Fruit fly (Drosophila melanogaster) whole organism, prepupa: ENCODE results near the gene kuz.
A peak's percentile ranks its signal among the peaks of the same experiment; 100 is the strongest.

Experiments used
- CG10669 ChIP-seq: fragments of 200-800 bp; sonication (Bioruptor generic); optimal IDR thresholded peaks from 3 replicates; lab custom pipeline; 2018; ENCODE audit warnings: missing biosample characterization, mild to moderate bottlenecking, missing genetic modification characterization, moderate library complexity
- CG11294 ChIP-seq: fragments of 200-800 bp; sonication (Bioruptor generic); IDR thresholded peaks from 2 replicates; pipeline ENCODE4 v1.3.6; 2022; ENCODE audit warnings: missing biosample characterization, missing genetic modification characterization
- CG11762 ChIP-seq: fragments of 200-800 bp; sonication (Bioruptor generic); optimal IDR thresholded peaks from 3 replicates; lab custom pipeline; 2016; ENCODE audit warnings: missing biosample characterization, missing genetic modification characterization; ENCODE audit not compliant: insufficient read depth
- CG11902 ChIP-seq: fragments of 200-800 bp; sonication (Bioruptor generic); optimal IDR thresholded peaks from 3 replicates; lab custom pipeline; 2016; ENCODE audit warnings: missing biosample characterization, missing genetic modification characterization
- CG16779 ChIP-seq: fragments of 200-800 bp; sonication (Bioruptor generic); optimal IDR thresholded peaks from 3 replicates; lab custom pipeline; 2017; ENCODE audit warnings: missing biosample characterization, mild to moderate bottlenecking, missing genetic modification characterization
- CG3032 ChIP-seq: fragments of 200-800 bp; optimal IDR thresholded peaks from 2 replicates; lab custom pipeline; 2019; ENCODE audit warnings: missing biosample characterization, mild to moderate bottlenecking, missing genetic modification characterization, moderate library complexity
- CG31627 ChIP-seq: fragments of 200-800 bp; sonication (Bioruptor generic); optimal IDR thresholded peaks from 3 replicates; lab custom pipeline; 2016; ENCODE audit warnings: missing biosample characterization, missing genetic modification characterization
- CG34406 ChIP-seq: fragments of 200-800 bp; sonication (Bioruptor generic); optimal IDR thresholded peaks from 3 replicates; lab custom pipeline; 2016; ENCODE audit warnings: missing biosample characterization, missing genetic modification characterization
- CG3919 ChIP-seq: fragments of 200-800 bp; sonication (Bioruptor generic); optimal IDR thresholded peaks from 3 replicates; lab custom pipeline; 2016; ENCODE audit warnings: missing biosample characterization, missing genetic modification characterization
- CG6276 ChIP-seq: fragments of 200-800 bp; sonication (Bioruptor generic); optimal IDR thresholded peaks from 2 replicates; lab custom pipeline; 2017; ENCODE audit warnings: missing biosample characterization, mild to moderate bottlenecking, missing genetic modification characterization
- CG6808 ChIP-seq: fragments of 200-800 bp; sonication (Bioruptor generic); optimal IDR thresholded peaks from 3 replicates; lab custom pipeline; 2017; ENCODE audit warnings: missing biosample characterization, missing genetic modification characterization, mild to moderate bottlenecking, moderate library complexity, missing genetic modification reagents
- CG6854 ChIP-seq: fragments of 200-800 bp; sonication (Bioruptor generic); optimal IDR thresholded peaks from 2 replicates; lab custom pipeline; 2017; ENCODE audit warnings: missing biosample characterization, mild to moderate bottlenecking, missing genetic modification characterization
- CG8119 ChIP-seq: fragments of 200-800 bp; sonication (Bioruptor generic); IDR thresholded peaks from 3 replicates; pipeline ENCODE4 v1.3.6; 2022; ENCODE audit warnings: missing biosample characterization, missing genetic modification characterization
- CG8319 ChIP-seq: fragments of 200-800 bp; sonication (Bioruptor generic); optimal IDR thresholded peaks from 3 replicates; lab custom pipeline; 2016; ENCODE audit warnings: missing biosample characterization, missing genetic modification characterization
- CG8632 ChIP-seq: fragments of 200-800 bp; sonication (Bioruptor generic); optimal IDR thresholded peaks from 3 replicates; lab custom pipeline; 2016; ENCODE audit warnings: missing biosample characterization, missing genetic modification characterization
- CG9139 ChIP-seq: fragments of 200-800 bp; sonication (Bioruptor generic); optimal IDR thresholded peaks from 3 replicates; lab custom pipeline; 2017; ENCODE audit warnings: missing biosample characterization, mild to moderate bottlenecking, missing genetic modification characterization
- Eip75B ChIP-seq: fragments of 200-800 bp; sonication (Bioruptor generic); optimal IDR thresholded peaks from 3 replicates; lab custom pipeline; 2016; ENCODE audit warnings: missing biosample characterization, missing genetic modification characterization
- Eip93F ChIP-seq: fragments of 200-800 bp; sonication (Bioruptor generic); optimal IDR thresholded peaks from 2 replicates; lab custom pipeline; 2016; ENCODE audit warnings: missing biosample characterization, mild to moderate bottlenecking, missing genetic modification characterization
- Ets21C ChIP-seq: fragments of 200-800 bp; sonication (Bioruptor generic); optimal IDR thresholded peaks from 3 replicates; lab custom pipeline; 2016; ENCODE audit warnings: missing biosample characterization, missing genetic modification characterization
- Ets96B ChIP-seq: fragments of 200-800 bp; optimal IDR thresholded peaks from 2 replicates; lab custom pipeline; 2019; ENCODE audit warnings: missing biosample characterization, mild to moderate bottlenecking, missing genetic modification characterization, moderate library complexity
- Hr4 ChIP-seq: fragments of 200-800 bp; sonication (Bioruptor generic); optimal IDR thresholded peaks from 3 replicates; lab custom pipeline; 2016; ENCODE audit warnings: missing biosample characterization, missing genetic modification characterization
- Lpt ChIP-seq: fragments of 200-800 bp; sonication (Bioruptor generic); optimal IDR thresholded peaks from 3 replicates; lab custom pipeline; 2016; ENCODE audit warnings: missing biosample characterization, missing genetic modification characterization
- Met ChIP-seq: fragments of 200-800 bp; sonication (Bioruptor generic); optimal IDR thresholded peaks from 3 replicates; lab custom pipeline; 2016; ENCODE audit warnings: missing biosample characterization, missing genetic modification characterization
- OdsH ChIP-seq: fragments of 200-800 bp; sonication (Bioruptor generic); optimal IDR thresholded peaks from 3 replicates; lab custom pipeline; 2016; ENCODE audit warnings: missing biosample characterization, missing genetic modification characterization
- Sox102F ChIP-seq: fragments of 200-800 bp; sonication (Bioruptor generic); optimal IDR thresholded peaks from 2 replicates; lab custom pipeline; 2016; ENCODE audit warnings: missing biosample characterization, mild to moderate bottlenecking, missing genetic modification characterization
- Sox14 ChIP-seq: fragments of 200-800 bp; sonication (Bioruptor generic); optimal IDR thresholded peaks from 3 replicates; lab custom pipeline; 2016; ENCODE audit warnings: missing biosample characterization, missing genetic modification characterization
- Sox15 ChIP-seq: fragments of 200-800 bp; sonication (Bioruptor generic); optimal IDR thresholded peaks from 3 replicates; lab custom pipeline; 2016; ENCODE audit warnings: missing biosample characterization, missing genetic modification characterization
- acj6 ChIP-seq: fragments of 200-800 bp; sonication (Bioruptor generic); optimal IDR thresholded peaks from 3 replicates; lab custom pipeline; 2016; ENCODE audit warnings: missing biosample characterization, missing genetic modification characterization
- cyc ChIP-seq: fragments of 200-800 bp; sonication (Bioruptor generic); optimal IDR thresholded peaks from 3 replicates; lab custom pipeline; 2016; ENCODE audit warnings: missing biosample characterization, missing genetic modification characterization
- dac ChIP-seq: fragments of 200-800 bp; sonication (Bioruptor generic); optimal IDR thresholded peaks from 2 replicates; lab custom pipeline; 2017; ENCODE audit warnings: missing biosample characterization, mild to moderate bottlenecking, missing genetic modification characterization
- dsx ChIP-seq: fragments of 200-800 bp; optimal IDR thresholded peaks from 3 replicates; lab custom pipeline; 2019; ENCODE audit warnings: missing biosample characterization, mild to moderate bottlenecking, missing genetic modification characterization, moderate library complexity; ENCODE audit not compliant: poor library complexity, severe bottlenecking
- eg ChIP-seq: fragments of 200-800 bp; sonication (Bioruptor generic); IDR thresholded peaks from 3 replicates; pipeline ENCODE4 v1.3.6; 2022; ENCODE audit warnings: missing biosample characterization, missing genetic modification characterization
- esn ChIP-seq: fragments of 200-800 bp; sonication (Bioruptor generic); optimal IDR thresholded peaks from 2 replicates; lab custom pipeline; 2016; ENCODE audit warnings: missing biosample characterization, mild to moderate bottlenecking, missing genetic modification characterization, moderate library complexity
- fd59A ChIP-seq: fragments of 200-800 bp; sonication (Bioruptor generic); optimal IDR thresholded peaks from 2 replicates; lab custom pipeline; 2017; ENCODE audit warnings: missing biosample characterization, mild to moderate bottlenecking, missing genetic modification characterization, missing genetic modification reagents
- fd85E ChIP-seq: fragments of 200-800 bp; sonication (Bioruptor generic); optimal IDR thresholded peaks from 3 replicates; lab custom pipeline; 2016; ENCODE audit warnings: missing biosample characterization, missing genetic modification characterization
- fkh ChIP-seq: fragments of 200-800 bp; sonication (Bioruptor generic); optimal IDR thresholded peaks from 3 replicates; lab custom pipeline; 2017; ENCODE audit warnings: missing biosample characterization, mild to moderate bottlenecking, missing genetic modification characterization, moderate library complexity
- lz ChIP-seq: fragments of 200-800 bp; sonication (Bioruptor generic); optimal IDR thresholded peaks from 3 replicates; lab custom pipeline; 2016; ENCODE audit warnings: missing biosample characterization, missing genetic modification characterization
- net ChIP-seq: fragments of 200-800 bp; sonication (Bioruptor generic); optimal IDR thresholded peaks from 3 replicates; lab custom pipeline; 2016; ENCODE audit warnings: missing biosample characterization, missing genetic modification characterization
- pdm3 ChIP-seq: fragments of 200-800 bp; sonication (Bioruptor generic); optimal IDR thresholded peaks from 3 replicates; lab custom pipeline; 2016; ENCODE audit warnings: missing biosample characterization, missing genetic modification characterization
- salr ChIP-seq, 2 experiments: fragments of 200-800 bp; sonication (Bioruptor generic); optimal IDR thresholded peaks; 3 replicates each; lab custom pipeline; 2016 to 2018; ENCODE audit warnings: missing biosample characterization in 2 of 2, missing genetic modification characterization in 2 of 2, mild to moderate bottlenecking in 1 of 2
- ss ChIP-seq, 2 experiments: fragments of 200-800 bp; sonication (Bioruptor generic); optimal IDR thresholded peaks; 2 replicates in 1 of 2; 3 replicates in 1 of 2; lab custom pipeline; 2017 to 2018; ENCODE audit warnings: mild to moderate bottlenecking in 2 of 2, missing biosample characterization in 2 of 2, missing genetic modification characterization in 2 of 2, moderate library complexity in 1 of 2
- svp ChIP-seq: fragments of 200-800 bp; sonication (Bioruptor generic); peaks from one replicate; lab custom pipeline; 2016; ENCODE audit warnings: missing biosample characterization, missing genetic modification characterization
- topi ChIP-seq: fragments of 200-800 bp; sonication (Bioruptor generic); optimal IDR thresholded peaks from 3 replicates; lab custom pipeline; 2016; ENCODE audit warnings: missing biosample characterization, missing genetic modification characterization

The kuz gene

dm6 chr2L:13547738-13548726 lies 1.9 kb upstream of the kuz start (continued):
- TF ChIP-seq CG31627 (peak; percentile 84), Sox102F (peak; percentile 79), CG8119 (GFP tag; lab: Robert Waterston, UW) (no peak; the same call in 1 of the 3 replicates), CG11902 (GFP tag; lab: Kevin White, UChicago) (peak; percentile 95), Ets21C (GFP tag; lab: Kevin White, UChicago) (peak; percentile 83), fd59A (GFP tag; lab: Kevin White, UChicago) (peak; percentile 82), CG16779 (tag; lab: Kevin White, UChicago) (peak; percentile 41), CG8632 (GFP tag; lab: Kevin White, UChicago) (peak; percentile 64), Lpt (no peak), OdsH (GFP tag; lab: Kevin White, UChicago) (peak; percentile 84), esn (GFP tag; lab: Kevin White, UChicago) (peak; percentile 87), CG6808 (GFP tag; lab: Kevin White, UChicago) (peak; percentile 85), net (GFP tag; lab: Kevin White, UChicago) (peak; percentile 55), CG6276 (GFP tag; lab: Kevin White, UChicago) (peak; percentile 65), ss (GFP tag; optimal IDR thresholded peaks at IDR 0.05; lab: Kevin White, UChicago) (peak; percentile 54 to 72), CG8319 (GFP tag; lab: Kevin White, UChicago) (peak; percentile 66), Hr4 (GFP tag; lab: Kevin White, UChicago) (peak; percentile 80), Sox14 (GFP tag; lab: Kevin White, UChicago) (peak; percentile 84), CG3919 (GFP tag; lab: Kevin White, UChicago) (peak; percentile 82)

DNA sequence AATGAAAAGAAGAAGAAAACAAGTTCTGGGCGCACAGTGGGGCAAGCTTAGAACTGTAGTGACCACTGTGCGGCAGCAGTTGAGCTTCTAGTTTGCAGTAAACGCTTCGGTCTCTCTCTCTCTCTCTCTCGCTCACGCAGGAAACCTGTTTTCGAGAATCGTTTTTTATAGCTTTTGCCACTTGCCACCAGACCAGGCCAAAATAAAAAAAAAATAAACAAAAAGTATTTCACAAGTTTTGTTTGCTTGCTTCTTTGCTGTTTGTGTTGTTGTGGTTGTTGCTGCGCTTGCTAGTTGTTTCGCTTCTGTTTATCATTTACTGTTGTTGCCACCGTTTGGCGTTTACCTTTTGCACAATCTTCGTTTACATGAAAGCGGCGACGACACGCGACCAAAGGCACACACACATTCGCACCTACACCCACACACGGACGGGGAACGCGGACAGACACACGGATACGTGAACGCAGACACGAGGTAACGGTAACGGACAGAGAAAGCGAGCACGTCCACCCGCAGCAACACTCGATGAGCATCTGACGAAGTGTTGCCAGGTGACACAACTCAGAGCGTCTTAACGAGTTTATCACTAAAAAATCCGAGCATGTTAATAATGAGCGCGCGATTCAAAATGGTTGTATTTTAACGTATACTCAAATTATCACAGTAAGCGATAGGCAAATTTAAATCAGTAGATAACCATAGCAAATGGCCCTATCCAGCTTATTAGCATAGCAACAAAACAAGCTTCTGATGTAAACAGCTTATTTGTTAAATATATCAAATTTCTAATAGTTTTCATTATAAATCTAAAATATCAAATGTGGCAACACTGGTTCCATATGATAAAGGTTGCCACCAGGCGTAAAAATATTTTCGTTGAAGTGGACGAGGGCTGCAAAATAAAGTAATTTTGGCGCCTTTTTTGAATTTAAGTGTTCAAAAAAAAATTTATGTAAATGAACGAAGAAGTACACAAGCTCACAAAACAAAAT lies 856 bp upstream of the kuz start, which contains the start of gene B4:
B4 (minus strand) TSS at position 543 of the 995 bp plus-strand sequence.
- TF ChIP-seq CG11294 (GFP tag; lab: Robert Waterston, UW) (0 out of 2 replicates have a peak, but pooled peaks have one; percentile 7), CG11762 (GFP tag; lab: Kevin White, UChicago) (no peak), topi (GFP tag; lab: Kevin White, UChicago) (no peak), fkh (peak; percentile 92), eg (GFP tag; lab: Robert Waterston, UW) (peak; percentile 65; the same call in 2 of the 3 replicates), lz (peak; percentile 17), CG6854 (GFP tag; lab: Kevin White, UChicago) (peak; percentile 59), Eip75B (GFP tag; lab: Kevin White, UChicago) (no peak), acj6 (peak; percentile 7), dac (GFP tag; lab: Kevin White, UChicago) (no peak), fd59A (GFP tag; lab: Kevin White, UChicago) (peak; percentile 18), CG10669 (GFP tag; lab: Kevin White, UChicago) (peak; percentile 39), dsx (GFP tag; lab: Kevin White, UChicago) (peak; percentile 21), svp (peak; percentile 55), Lpt (peak; percentile 60), CG3032 (peak; percentile 26), Eip93F (peak; percentile 7), CG31627 (peak; percentile 11), esn (GFP tag; lab: Kevin White, UChicago) (peak; percentile 10), CG34406 (GFP tag; lab: Kevin White, UChicago) (no peak), pdm3 (no peak), CG3919 (GFP tag; lab: Kevin White, UChicago) (peak; percentile 37), Ets96B (peak; percentile 46), Met (no peak), CG8632 (GFP tag; lab: Kevin White, UChicago) (no peak), Sox15 (GFP tag; lab: Kevin White, UChicago) (peak; percentile 6), cyc (no peak), net (GFP tag; lab: Kevin White, UChicago) (peak; percentile 42), salr (GFP tag; optimal IDR thresholded peaks at IDR 0.05; lab: Kevin White, UChicago) (no peak), CG9139 (GFP tag; lab: Kevin White, UChicago) (peak; percentile 49), fd85E (GFP tag; lab: Kevin White, UChicago) (no peak), CG16779 (tag; lab: Kevin White, UChicago) (peak; percentile 60)
